Worm (Caenorhabditis elegans) whole organism, L4 larva: ENCODE measurements around the gene ndub-6.

Experiments used
- D1046.2 ChIP-seq: fragments of 200-800 bp; sonication (Bioruptor generic); IDR thresholded peaks from 2 replicates; pipeline ENCODE4 v1.3.6; 2022; ENCODE audit warnings: missing genetic modification characterization, missing compliant biosample characterization
- F10B5.3 ChIP-seq: sonication (generic microtip); optimal IDR thresholded peaks from 2 replicates; lab custom pipeline; 2016; ENCODE audit warnings: mild to moderate bottlenecking, missing genetic modification characterization, missing compliant biosample characterization
- F37D6.2 ChIP-seq: sonication (generic microtip); optimal IDR thresholded peaks from 2 replicates; lab custom pipeline; 2016; ENCODE audit warnings: mild to moderate bottlenecking, missing genetic modification characterization, missing compliant biosample characterization
- F49E8.2 ChIP-seq: sonication (generic microtip); optimal IDR thresholded peaks from 2 replicates; lab custom pipeline; 2016; ENCODE audit warnings: missing compliant biosample characterization, mild to moderate bottlenecking, missing genetic modification characterization, borderline replicate concordance
- R02D3.7 ChIP-seq: fragments of 150-350 bp; sonication (generic microtip); optimal IDR thresholded peaks from 3 replicates; lab custom pipeline; 2014; ENCODE audit warnings: missing biosample characterization, missing genetic modification characterization
- T20F7.1 ChIP-seq: fragments of 200-800 bp; sonication (Bioruptor generic); optimal IDR thresholded peaks from 2 replicates; lab custom pipeline; 2018; ENCODE audit warnings: mild to moderate bottlenecking, missing genetic modification characterization, missing compliant biosample characterization
- T26A8.4 ChIP-seq: fragments of 200-800 bp; sonication (Bioruptor generic); IDR thresholded peaks from 2 replicates; pipeline ENCODE4 v1.3.6; 2022; ENCODE audit warnings: missing genetic modification characterization, missing compliant biosample characterization
- Y48G9A.11 ChIP-seq: fragments of 200-800 bp; sonication (Bioruptor generic); IDR thresholded peaks from 2 replicates; pipeline ENCODE4 v1.3.6; 2022; ENCODE audit warnings: missing genetic modification reagents, missing genetic modification characterization, missing compliant biosample characterization
- Y75B8A.6 ChIP-seq: fragments of 200-800 bp; sonication (Bioruptor generic); IDR thresholded peaks from 2 replicates; pipeline ENCODE4 v1.3.6; 2022; ENCODE audit warnings: missing genetic modification reagents, missing genetic modification characterization, missing compliant biosample characterization
- ZK337.2 ChIP-seq: fragments of 200-800 bp; sonication (Bioruptor generic); IDR thresholded peaks from 2 replicates; pipeline ENCODE4 v1.3.6; 2022; ENCODE audit warnings: missing genetic modification reagents, missing genetic modification characterization, missing compliant biosample characterization
- aha-1 ChIP-seq: fragments of 150-350 bp; peaks from one replicate; lab custom pipeline; 2014; ENCODE audit warnings: missing biosample characterization, missing genetic modification characterization
- ama-1 ChIP-seq: fragments of 150-350 bp; optimal IDR thresholded peaks from 2 replicates; lab custom pipeline; 2014; ENCODE audit warnings: inconsistent platforms, mixed read lengths
- ceh-20 ChIP-seq: fragments of 200-800 bp; sonication (Bioruptor generic); IDR thresholded peaks from 2 replicates; pipeline ENCODE4 v1.3.6; 2022; ENCODE audit warnings: missing genetic modification reagents, missing genetic modification characterization, missing compliant biosample characterization
- ceh-28 ChIP-seq: fragments of 150-350 bp; optimal IDR thresholded peaks from 2 replicates; lab custom pipeline; 2014; ENCODE audit warnings: missing biosample characterization, missing genetic modification reagents, missing genetic modification characterization
- ceh-32 ChIP-seq: sonication (generic microtip); optimal IDR thresholded peaks from 2 replicates; lab custom pipeline; 2016; ENCODE audit warnings: mild to moderate bottlenecking, missing genetic modification characterization, missing compliant biosample characterization; ENCODE audit not compliant: poor library complexity
- ceh-44 ChIP-seq: fragments of 200-800 bp; sonication (Bioruptor generic); IDR thresholded peaks from 2 replicates; pipeline ENCODE4 v1.3.6; 2022; ENCODE audit warnings: missing genetic modification reagents, missing genetic modification characterization, missing compliant biosample characterization
- ctbp-1 ChIP-seq: fragments of 200-800 bp; sonication (Bioruptor generic); IDR thresholded peaks from 2 replicates; pipeline ENCODE4 v1.3.6; 2022; ENCODE audit warnings: missing genetic modification reagents, missing genetic modification characterization, missing compliant biosample characterization
- daf-12 ChIP-seq: fragments of 150-350 bp; optimal IDR thresholded peaks from 2 replicates; lab custom pipeline; 2014; ENCODE audit warnings: missing biosample characterization, missing genetic modification reagents, missing genetic modification characterization
- dpl-1 ChIP-seq: fragments of 150-350 bp; optimal IDR thresholded peaks from 2 replicates; lab custom pipeline; 2014; ENCODE audit warnings: missing biosample characterization, missing genetic modification reagents, missing genetic modification characterization
- duxl-1 ChIP-seq: sonication (generic microtip); optimal IDR thresholded peaks from 2 replicates; lab custom pipeline; 2016; ENCODE audit warnings: mild to moderate bottlenecking, missing genetic modification characterization, moderate library complexity, missing compliant biosample characterization; ENCODE audit not compliant: poor library complexity
- dve-1 ChIP-seq: sonication (generic microtip); optimal IDR thresholded peaks from 2 replicates; lab custom pipeline; 2017; ENCODE audit warnings: antibody characterized with exemption, mild to moderate bottlenecking, missing genetic modification characterization, missing compliant biosample characterization; ENCODE audit not compliant: insufficient read depth
- egl-43 ChIP-seq: fragments of 200-800 bp; sonication (Bioruptor generic); IDR thresholded peaks from 2 replicates; pipeline ENCODE4 v1.3.6; 2022; ENCODE audit warnings: missing genetic modification reagents, missing genetic modification characterization, missing compliant biosample characterization
- fos-1 ChIP-seq: fragments of 150-350 bp; optimal IDR thresholded peaks from 2 replicates; lab custom pipeline; 2014; ENCODE audit warnings: missing biosample characterization, missing genetic modification characterization
- hif-1 ChIP-seq, 2 experiments: sonication (generic microtip); optimal IDR thresholded peaks; 2 replicates each; lab custom pipeline; 2016 to 2017; ENCODE audit warnings: missing compliant biosample characterization in 2 of 2, missing genetic modification characterization in 2 of 2, missing genetic modification reagents in 2 of 2, missing genotype in 2 of 2, mild to moderate bottlenecking in 1 of 2
- hmg-1.1 ChIP-seq: fragments of 200-800 bp; sonication (Bioruptor generic); IDR thresholded peaks from 2 replicates; pipeline ENCODE4 v1.3.6; 2022; ENCODE audit warnings: missing genetic modification reagents, missing genetic modification characterization, missing compliant biosample characterization
- lin-1 ChIP-seq: fragments of 200-800 bp; sonication (Bioruptor generic); IDR thresholded peaks from 2 replicates; pipeline ENCODE4 v1.3.6; 2022; ENCODE audit warnings: missing genetic modification reagents, missing genetic modification characterization, missing compliant biosample characterization
- lin-13 ChIP-seq: fragments of 150-350 bp; optimal IDR thresholded peaks from 2 replicates; lab custom pipeline; 2014; ENCODE audit warnings: missing biosample characterization, missing genetic modification reagents, missing genetic modification characterization
- lin-15B ChIP-seq: fragments of 150-350 bp; sonication (generic microtip); optimal IDR thresholded peaks from 3 replicates; lab custom pipeline; 2014; ENCODE audit warnings: missing biosample characterization, missing genetic modification characterization
- lin-29 ChIP-seq: fragments of 200-800 bp; sonication (Bioruptor generic); IDR thresholded peaks from 2 replicates; pipeline ENCODE4 v1.3.6; 2022; ENCODE audit warnings: missing genetic modification reagents, missing genetic modification characterization, missing compliant biosample characterization
- lsy-2 ChIP-seq, 2 experiments: fragments of 150-350 bp in 1 of 2; sonication (generic microtip) in 1 of 2; optimal IDR thresholded peaks; 2 replicates each; lab custom pipeline; 2014 to 2017; ENCODE audit warnings: missing biosample characterization in 2 of 2, missing genetic modification characterization in 2 of 2
- mdl-1 ChIP-seq, 2 experiments: fragments of 150-350 bp in 1 of 2; sonication (generic microtip) in 1 of 2; optimal IDR thresholded peaks; 2 replicates each; lab custom pipeline; 2014 to 2017; ENCODE audit warnings: missing biosample characterization in 2 of 2, missing genetic modification characterization in 2 of 2
- mdt-29 ChIP-seq: fragments of 200-800 bp; sonication (Bioruptor generic); IDR thresholded peaks from 2 replicates; pipeline ENCODE4 v1.3.6; 2022; ENCODE audit warnings: missing genetic modification reagents, missing genetic modification characterization, missing compliant biosample characterization
- mxl-2 ChIP-seq: fragments of 200-800 bp; sonication (Bioruptor generic); conservative IDR thresholded peaks from 2 replicates; pipeline ENCODE4 v1.3.6; 2022; ENCODE audit warnings: missing genetic modification reagents, missing genetic modification characterization, missing compliant biosample characterization
- nhr-10 ChIP-seq: fragments of 150-350 bp; optimal IDR thresholded peaks from 2 replicates; lab custom pipeline; 2014; ENCODE audit warnings: missing biosample characterization, missing genetic modification characterization
- nhr-102 ChIP-seq: sonication (generic microtip); optimal IDR thresholded peaks from 2 replicates; lab custom pipeline; 2016; ENCODE audit warnings: mild to moderate bottlenecking, missing genetic modification characterization, moderate library complexity, missing compliant biosample characterization
- nhr-25 ChIP-seq: sonication (generic microtip); optimal IDR thresholded peaks from 2 replicates; lab custom pipeline; 2017; ENCODE audit warnings: missing genetic modification characterization, mild to moderate bottlenecking, missing compliant biosample characterization, antibody characterized with exemption, moderate library complexity, borderline replicate concordance; ENCODE audit not compliant: insufficient read depth
- nhr-28 ChIP-seq: fragments of 150-350 bp; optimal IDR thresholded peaks from 2 replicates; lab custom pipeline; 2014; ENCODE audit warnings: missing biosample characterization, missing genetic modification characterization
- nhr-48 ChIP-seq: sonication (generic microtip); optimal IDR thresholded peaks from 2 replicates; lab custom pipeline; 2016; ENCODE audit warnings: mild to moderate bottlenecking, missing genetic modification characterization, missing compliant biosample characterization
- pha-4 ChIP-seq, 2 experiments: fragments of 150-350 bp in 1 of 2; fragments of 200-800 bp in 1 of 2; sonication (Bioruptor generic) in 1 of 2; IDR thresholded peaks in 1 of 2; optimal IDR thresholded peaks in 1 of 2; 2 replicates each; pipeline versions ENCODE4 v1.3.6 to Lab custom; 2014 to 2022; ENCODE audit warnings: missing genetic modification characterization in 2 of 2, missing genetic modification reagents in 2 of 2, missing biosample characterization in 1 of 2, missing compliant biosample characterization in 1 of 2
- php-3 ChIP-seq: fragments of 200-800 bp; sonication (Bioruptor generic); IDR thresholded peaks from 2 replicates; pipeline ENCODE4 v1.3.6; 2022; ENCODE audit warnings: missing genetic modification reagents, missing genetic modification characterization, missing compliant biosample characterization
- rbr-2 ChIP-seq: sonication (generic microtip); optimal IDR thresholded peaks from 2 replicates; lab custom pipeline; 2016; ENCODE audit warnings: missing genotype, missing genetic modification characterization, missing compliant biosample characterization
- sdz-12 ChIP-seq: fragments of 200-800 bp; sonication (Bioruptor generic); optimal IDR thresholded peaks from 2 replicates; lab custom pipeline; 2018; ENCODE audit warnings: mild to moderate bottlenecking, missing genetic modification characterization, missing compliant biosample characterization
- set-16 ChIP-seq: fragments of 200-800 bp; sonication (Bioruptor generic); IDR thresholded peaks from 2 replicates; pipeline ENCODE4 v1.3.6; 2022; ENCODE audit warnings: missing genetic modification reagents, missing genetic modification characterization, missing compliant biosample characterization
- snpc-1.2 ChIP-seq: fragments of 200-800 bp; sonication (Bioruptor generic); IDR thresholded peaks from 2 replicates; pipeline ENCODE4 v1.3.6; 2022; ENCODE audit warnings: missing genetic modification reagents, missing genetic modification characterization, missing compliant biosample characterization
- snpc-4 ChIP-seq: fragments of 150-350 bp; optimal IDR thresholded peaks from 2 replicates; lab custom pipeline; 2014; ENCODE audit warnings: missing biosample characterization, missing genetic modification characterization
- spr-1 ChIP-seq: sonication (generic microtip); optimal IDR thresholded peaks from 2 replicates; lab custom pipeline; 2016; ENCODE audit warnings: mild to moderate bottlenecking, missing genetic modification characterization, missing compliant biosample characterization
- spr-3 ChIP-seq: fragments of 200-800 bp; sonication (Bioruptor generic); optimal IDR thresholded peaks from 2 replicates; lab custom pipeline; 2018; ENCODE audit warnings: mild to moderate bottlenecking, missing genetic modification characterization, missing compliant biosample characterization
- vab-7 ChIP-seq: fragments of 200-800 bp; sonication (Bioruptor generic); IDR thresholded peaks from 2 replicates; pipeline ENCODE4 v1.3.6; 2022; ENCODE audit warnings: missing genetic modification reagents, missing genetic modification characterization, missing compliant biosample characterization
- zip-11 ChIP-seq: fragments of 200-800 bp; sonication (Bioruptor generic); IDR thresholded peaks from 2 replicates; pipeline ENCODE4 v1.3.6; 2022; ENCODE audit warnings: missing genetic modification characterization, missing compliant biosample characterization
- ztf-11 ChIP-seq: fragments of 150-350 bp; optimal IDR thresholded peaks from 2 replicates; lab custom pipeline; 2014; ENCODE audit warnings: missing biosample characterization, missing genetic modification characterization
- ztf-7 ChIP-seq: fragments of 150-350 bp; optimal IDR thresholded peaks from 2 replicates; lab custom pipeline; 2014; ENCODE audit warnings: missing biosample characterization, missing genetic modification characterization

The ndub-6 gene

ce11 chrIV:11604909-11605308 is 47.3 kb upstream of the ndub-6 start, which contains the start of the genes ragc-1 and Y24F12A.1:
Gene ragc-1, minus strand, starts transcription at chrIV:11604933.
Gene Y24F12A.1, plus strand, starts transcription at chrIV:11605254.
- TF ChIP-seq ceh-28 (tag; lab: Kevin White, UChicago) (no peak), lin-13 (GFP tag; lab: Kevin White, UChicago) (no peak), lin-15B (no peak), nhr-28 (tag; lab: Kevin White, UChicago) (peak; percentile 31), F49E8.2 (no peak), Y75B8A.6 (GFP tag; lab: Robert Waterston, UW) (no peak), ceh-20 (no peak), F37D6.2 (no peak), nhr-10 (tag; lab: Kevin White, UChicago) (no peak), snpc-4 (tag; lab: Kevin White, UChicago) (no peak), mdt-29 (no peak), fos-1 (tag; lab: Kevin White, UChicago) (no peak), nhr-48 (tag; lab: Kevin White, UChicago) (no peak), php-3 (no peak), hmg-1.1 (GFP tag; lab: Robert Waterston, UW) (no peak), spr-3 (GFP tag; lab: Kevin White, UChicago) (no peak), snpc-1.2 (GFP tag; lab: Robert Waterston, UW) (no peak), dpl-1 (GFP tag; lab: Kevin White, UChicago) (peak; percentile 46), hif-1 (tag; optimal IDR thresholded peaks at IDR 0.05; lab: Kevin White, UChicago) (peak in 1 of 2 experiments; percentile 2), mdl-1 (tag; optimal IDR thresholded peaks at IDR 0.05; lab: Kevin White, UChicago) (peak in 1 of 2 experiments; percentile 77), D1046.2 (GFP tag; lab: Robert Waterston, UW) (no peak), set-16 (GFP tag; lab: Robert Waterston, UW) (no peak), vab-7 (GFP tag; lab: Robert Waterston, UW) (no peak), lsy-2 (tag; optimal IDR thresholded peaks at IDR 0.05; lab: Kevin White, UChicago) (peak in 1 of 2 experiments; percentile 72), pha-4 (GFP tag; IDR thresholded peaks at IDR 0.05; lab: Robert Waterston, UW) (no peak), pha-4 (tag; optimal IDR thresholded peaks at IDR 0.05; lab: Kevin White, UChicago) (peak; percentile 51), ztf-11 (tag; lab: Kevin White, UChicago) (no peak), dve-1 (tag; lab: Kevin White, UChicago) (peak; percentile 74), ZK337.2 (GFP tag; lab: Robert Waterston, UW) (no peak), T20F7.1 (GFP tag; lab: Kevin White, UChicago) (peak; percentile 3), lin-1 (GFP tag; lab: Robert Waterston, UW) (no peak), zip-11 (GFP tag; lab: Robert Waterston, UW) (no peak), nhr-25 (tag; lab: Kevin White, UChicago) (no peak), nhr-102 (tag; lab: Kevin White, UChicago) (no peak), aha-1 (tag; lab: Kevin White, UChicago) (no peak), ceh-44 (GFP tag; lab: Robert Waterston, UW) (no peak), daf-12 (tag; lab: Kevin White, UChicago) (no peak), sdz-12 (GFP tag; lab: Kevin White, UChicago) (no peak), ama-1 (lab: Kevin White, UChicago) (no peak), ztf-7 (tag; lab: Kevin White, UChicago) (no peak), ctbp-1 (no peak), R02D3.7 (tag; lab: Kevin White, UChicago) (no peak), lin-29 (GFP tag; lab: Robert Waterston, UW) (no peak), Y48G9A.11 (GFP tag; lab: Robert Waterston, UW) (no peak), F10B5.3 (no peak), rbr-2 (tag; lab: Kevin White, UChicago) (peak; percentile 15), T26A8.4 (GFP tag; lab: Robert Waterston, UW) (no peak), duxl-1 (no peak), spr-1 (no peak), ceh-32 (tag; lab: Kevin White, UChicago) (no peak), egl-43 (no peak), mxl-2 (GFP tag; lab: Robert Waterston, UW) (no peak)
